Fruit fly (Drosophila melanogaster): Measurements from ENCODE around the gene Vps36.
A peak's percentile ranks its signal among the peaks of the same experiment; 100 is the strongest.

Gene Vps36

dm6 chr3L:13490689-13491348 is 22.1 kb downstream of the Vps36 start (continued):
- TF ChIP-seq Eip74EF (GFP tag; optimal IDR thresholded peaks at IDR 0.05) (peak in 1 of 2 experiments; percentile 25), CG10543 (GFP tag; optimal IDR thresholded peaks at IDR 0.05) (peak; percentile 3), Sox100B (GFP tag; optimal IDR thresholded peaks at IDR 0.05) (no peak), sens (GFP tag) (peak; percentile 0), ems (GFP tag; optimal IDR thresholded peaks at IDR 0.05) (no peak), CG10462 (GFP tag; optimal IDR thresholded peaks at IDR 0.05) (no peak)

dm6 chr3L:13489193-13489752 is 23.6 kb downstream of the Vps36 start:
- TF ChIP-seq sens-2 (GFP tag; IDR thresholded peaks at IDR 0.05) (0 out of 2 replicates have a peak, but pooled peaks have one; percentile 23), sug (tag; optimal IDR thresholded peaks at IDR 0.05) (peak; percentile 1), sens (GFP tag) (peak; percentile 68), Spps (tag; optimal IDR thresholded peaks at IDR 0.05) (no peak), CG4360 (GFP tag; IDR thresholded peaks at IDR 0.05) (no peak), zfh2 (GFP tag; optimal IDR thresholded peaks at IDR 0.05) (no peak), lola (GFP tag; optimal IDR thresholded peaks at IDR 0.05) (no peak), CG17361 (GFP tag; IDR thresholded peaks at IDR 0.05) (no peak), otp (GFP tag; IDR thresholded peaks at IDR 0.05) (no peak), CG12299 (tag; optimal IDR thresholded peaks at IDR 0.05) (no peak), CG8359 (GFP tag; optimal IDR thresholded peaks at IDR 0.05; ENCODE audit: borderline replicate concordance) (peak; percentile 97), sd (tag; optimal IDR thresholded peaks at IDR 0.05) (peak; percentile 96), Max (GFP tag; optimal IDR thresholded peaks at IDR 0.05) (no peak), so (GFP tag; IDR thresholded peaks at IDR 0.05) (peak; percentile 14; the same call in 1 of the 3 replicates), Med (GFP tag) (peak; percentile 61), CG14860 (GFP tag; IDR thresholded peaks at IDR 0.05; ENCODE audit: partially characterized antibody) (0 out of 3 replicates have a peak, but pooled peaks have one; percentile 30), gem (tag; optimal IDR thresholded peaks at IDR 0.05) (peak; percentile 2), CG11504 (tag; optimal IDR thresholded peaks at IDR 0.05) (no peak), H2.0 (GFP tag; IDR thresholded peaks at IDR 0.05) (0 out of 2 replicates have a peak, but pooled peaks have one; percentile 3), CG6813 (GFP tag; optimal IDR thresholded peaks at IDR 0.05) (peak; percentile 45), danr (GFP tag; IDR thresholded peaks at IDR 0.05) (no peak), CG15696 (tag; optimal IDR thresholded peaks at IDR 0.05) (peak; percentile 8), abd-A (tag; optimal IDR thresholded peaks at IDR 0.05) (peak; percentile 22), Six4 (GFP tag; optimal IDR thresholded peaks at IDR 0.05) (no peak), exex (tag; optimal IDR thresholded peaks at IDR 0.05) (peak; percentile 77), mirr (GFP tag; optimal IDR thresholded peaks at IDR 0.05) (peak; percentile 83), CG10147 (GFP tag; optimal IDR thresholded peaks at IDR 0.05) (no peak), BtbVII (GFP tag; optimal IDR thresholded peaks at IDR 0.05) (peak; percentile 12), nau (GFP tag; optimal IDR thresholded peaks at IDR 0.05) (peak; percentile 52), Hand (GFP tag; optimal IDR thresholded peaks at IDR 0.05) (no peak), lab (GFP tag; optimal IDR thresholded peaks at IDR 0.05) (peak; percentile 12)

Measured in whole organism, embryonic.